Worm (Caenorhabditis elegans): ENCODE data around the gene srz-70.

ce11 chrIV:3463254-3463653 lies 15.6 kb downstream of the srz-70 start, which contains the start of gene F58E2.4:
- TF ChIP-seq pes-1 (GFP tag; IDR thresholded peaks at IDR 0.05) (no peak), ama-1 (optimal IDR thresholded peaks at IDR 0.05) (no peak), tbx-11 (GFP tag; IDR thresholded peaks at IDR 0.05) (no peak), flt-1 (GFP tag; IDR thresholded peaks at IDR 0.05) (no peak), sea-1 (GFP tag; conservative IDR thresholded peaks at IDR 0.05) (no peak), scrt-1 (GFP tag; IDR thresholded peaks at IDR 0.05) (no peak), hmg-4 (GFP tag; optimal IDR thresholded peaks at IDR 0.05) (no peak), aly-1 (tag; optimal IDR thresholded peaks at IDR 0.05) (no peak), tra-4 (tag; optimal IDR thresholded peaks at IDR 0.05) (no peak), ets-7 (tag; optimal IDR thresholded peaks at IDR 0.05) (no peak), ceh-36 (tag; optimal IDR thresholded peaks at IDR 0.05) (no peak)

Data from whole organism, early embryonic.